Fruit fly (Drosophila melanogaster) whole organism, pupa: ENCODE results near the gene CG7320.
A peak's percentile ranks its signal among the peaks of the same experiment; 100 is the strongest.

Experiments used
- CG10348 ChIP-seq: fragments of 200-800 bp; sonication (Bioruptor generic); IDR thresholded peaks from 2 replicates; pipeline ENCODE4 v1.3.6; 2022; ENCODE audit warnings: missing biosample characterization, missing genetic modification characterization
- CG12605 ChIP-seq: fragments of 200-800 bp; sonication (Bioruptor generic); IDR thresholded peaks from 2 replicates; pipeline ENCODE4 v1.3.6; 2022; ENCODE audit warnings: missing biosample characterization, missing genetic modification characterization
- CG13204 ChIP-seq: fragments of 200-800 bp; sonication (Bioruptor generic); optimal IDR thresholded peaks from 2 replicates; lab custom pipeline; 2018; ENCODE audit warnings: missing biosample characterization, mild to moderate bottlenecking, missing genetic modification characterization, moderate library complexity
- CG14655 ChIP-seq: fragments of 200-800 bp; sonication (Bioruptor generic); optimal IDR thresholded peaks from 3 replicates; lab custom pipeline; 2017; ENCODE audit warnings: mild to moderate bottlenecking, missing biosample characterization, missing genetic modification reagents, missing genetic modification characterization
- CG15710 ChIP-seq: fragments of 200-800 bp; sonication (Bioruptor generic); optimal IDR thresholded peaks from 2 replicates; lab custom pipeline; 2018; ENCODE audit warnings: missing biosample characterization, mild to moderate bottlenecking, missing genetic modification characterization, moderate library complexity
- CG17806 ChIP-seq: fragments of 200-800 bp; sonication (Bioruptor generic); optimal IDR thresholded peaks from 2 replicates; lab custom pipeline; 2018; ENCODE audit warnings: missing biosample characterization, mild to moderate bottlenecking, missing genetic modification characterization, moderate library complexity
- CG32121 ChIP-seq: fragments of 200-800 bp; sonication (Bioruptor generic); IDR thresholded peaks from 2 replicates; pipeline ENCODE4 v1.3.6; 2022; ENCODE audit warnings: missing biosample characterization, missing genetic modification characterization
- CG34367 ChIP-seq: fragments of 200-800 bp; sonication (Bioruptor generic); optimal IDR thresholded peaks from 2 replicates; lab custom pipeline; 2018; ENCODE audit warnings: missing biosample characterization, mild to moderate bottlenecking, missing genetic modification characterization
- CG4496 ChIP-seq: fragments of 200-800 bp; sonication (Bioruptor generic); IDR thresholded peaks from 3 replicates; pipeline ENCODE4 v1.3.6; 2022; ENCODE audit warnings: missing biosample characterization, missing genetic modification characterization
- CG8159 ChIP-seq: fragments of 200-800 bp; sonication (Bioruptor generic); optimal IDR thresholded peaks from 3 replicates; lab custom pipeline; 2018; ENCODE audit warnings: missing biosample characterization, mild to moderate bottlenecking, missing genetic modification characterization, moderate library complexity
- CG8301 ChIP-seq: fragments of 200-800 bp; sonication (Bioruptor generic); optimal IDR thresholded peaks from 2 replicates; lab custom pipeline; 2018; ENCODE audit warnings: missing biosample characterization, mild to moderate bottlenecking, missing genetic modification characterization
- CG9948 ChIP-seq: fragments of 200-800 bp; sonication (Bioruptor generic); optimal IDR thresholded peaks from 2 replicates; lab custom pipeline; 2018; ENCODE audit warnings: missing biosample characterization, mild to moderate bottlenecking, missing genetic modification characterization, moderate library complexity
- D1 ChIP-seq: fragments of 200-800 bp; sonication (Bioruptor generic); optimal IDR thresholded peaks from 2 replicates; lab custom pipeline; 2018; ENCODE audit warnings: missing biosample characterization, mild to moderate bottlenecking, missing genetic modification characterization, moderate library complexity
- EcR ChIP-seq: fragments of 200-800 bp; sonication (Bioruptor generic); optimal IDR thresholded peaks from 3 replicates; lab custom pipeline; 2019; ENCODE audit warnings: missing biosample characterization, missing genetic modification characterization, mild to moderate bottlenecking, moderate library complexity, missing genetic modification reagents
- Ets98B ChIP-seq: fragments of 200-800 bp; sonication (Bioruptor generic); IDR thresholded peaks from 2 replicates; pipeline ENCODE4 v1.3.6; 2022; ENCODE audit warnings: missing biosample characterization, missing genetic modification characterization
- Pif1A ChIP-seq: fragments of 200-800 bp; sonication (Bioruptor generic); optimal IDR thresholded peaks from 3 replicates; lab custom pipeline; 2016; ENCODE audit warnings: missing biosample characterization, missing genetic modification characterization
- Pif1B ChIP-seq: fragments of 200-800 bp; sonication (Bioruptor generic); optimal IDR thresholded peaks from 3 replicates; lab custom pipeline; 2016; ENCODE audit warnings: missing biosample characterization, missing genetic modification characterization
- Snoo ChIP-seq: fragments of 200-800 bp; sonication (Bioruptor generic); optimal IDR thresholded peaks from 3 replicates; lab custom pipeline; 2017; ENCODE audit warnings: missing biosample characterization, mild to moderate bottlenecking, missing genetic modification characterization, inconsistent platforms
- fd96Ca ChIP-seq: fragments of 200-800 bp; sonication (Bioruptor generic); IDR thresholded peaks from 3 replicates; pipeline ENCODE4 v1.3.6; 2022; ENCODE audit warnings: missing biosample characterization, missing genetic modification characterization
- gl ChIP-seq: fragments of 200-800 bp; sonication (Bioruptor generic); optimal IDR thresholded peaks from 2 replicates; lab custom pipeline; 2018; ENCODE audit warnings: missing biosample characterization, mild to moderate bottlenecking, missing genetic modification characterization
- rn ChIP-seq: fragments of 200-800 bp; sonication (Bioruptor generic); IDR thresholded peaks from 2 replicates; pipeline ENCODE4 v1.3.6; 2022; ENCODE audit warnings: missing biosample characterization, missing genetic modification characterization

CG7320 gene

dm6 chr3L:18201194-18201593, at the start of gene CG7320:
Gene CG7320, plus strand, starts transcription at chr3L:18201494.
- TF ChIP-seq CG17806 (tag; lab: Kevin White, UChicago) (no peak), gl (tag; lab: Kevin White, UChicago) (no peak), fd96Ca (GFP tag; lab: Robert Waterston, UW) (no peak), CG32121 (GFP tag; lab: Robert Waterston, UW) (no peak), CG14655 (GFP tag; lab: Kevin White, UChicago) (no peak), Pif1A (GFP tag; lab: Kevin White, UChicago) (no peak), CG4496 (GFP tag; lab: Robert Waterston, UW) (no peak), CG34367 (tag; lab: Kevin White, UChicago) (no peak), CG8159 (tag; lab: Kevin White, UChicago) (no peak), CG13204 (GFP tag; lab: Kevin White, UChicago) (no peak), CG15710 (tag; lab: Kevin White, UChicago) (no peak), CG9948 (tag; lab: Kevin White, UChicago) (no peak), CG10348 (GFP tag; lab: Robert Waterston, UW) (no peak), CG8301 (no peak)
- TF ChIP-seq, all 21 proteins: peak for 0

DNA sequence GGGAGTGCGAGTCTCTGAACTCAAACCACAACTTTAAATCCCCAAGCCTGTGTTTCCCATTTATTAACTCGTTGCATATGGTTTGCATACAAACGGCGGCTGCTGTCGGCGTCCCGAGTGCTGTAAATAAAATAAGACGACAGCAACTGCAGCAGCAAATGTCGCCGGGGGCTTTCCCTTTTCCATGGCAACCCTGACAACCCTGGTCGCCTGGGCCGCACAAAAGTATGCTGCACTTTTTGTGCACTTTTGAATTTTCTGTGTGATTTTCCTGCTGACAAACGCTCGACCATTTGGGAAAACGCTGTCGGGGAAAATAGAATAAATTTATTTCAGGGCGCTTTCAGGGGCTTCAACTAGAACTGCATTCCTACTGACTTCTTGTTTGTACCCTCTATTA, 47.2 kb upstream of the CG7320 start:
- TF ChIP-seq Snoo (tag; lab: Kevin White, UChicago) (no peak), fd96Ca (GFP tag; lab: Robert Waterston, UW) (0 out of 3 replicates have a peak, but pooled peaks have one; percentile 35), CG34367 (tag; lab: Kevin White, UChicago) (no peak), CG8159 (tag; lab: Kevin White, UChicago) (no peak), EcR (GFP tag; lab: Kevin White, UChicago) (no peak), CG14655 (GFP tag; lab: Kevin White, UChicago) (no peak), rn (no peak), CG9948 (tag; lab: Kevin White, UChicago) (no peak), Ets98B (GFP tag; lab: Robert Waterston, UW) (0 out of 2 replicates have a peak, but pooled peaks have one; percentile 28), CG15710 (tag; lab: Kevin White, UChicago) (no peak), CG32121 (GFP tag; lab: Robert Waterston, UW) (no peak), CG4496 (GFP tag; lab: Robert Waterston, UW) (peak; percentile 73), CG10348 (GFP tag; lab: Robert Waterston, UW) (no peak), D1 (tag; lab: Kevin White, UChicago) (no peak), gl (tag; lab: Kevin White, UChicago) (no peak), CG12605 (GFP tag; lab: Robert Waterston, UW) (no peak), Pif1B (GFP tag; lab: Kevin White, UChicago) (no peak), CG17806 (tag; lab: Kevin White, UChicago) (no peak), CG8301 (no peak)

DNA sequence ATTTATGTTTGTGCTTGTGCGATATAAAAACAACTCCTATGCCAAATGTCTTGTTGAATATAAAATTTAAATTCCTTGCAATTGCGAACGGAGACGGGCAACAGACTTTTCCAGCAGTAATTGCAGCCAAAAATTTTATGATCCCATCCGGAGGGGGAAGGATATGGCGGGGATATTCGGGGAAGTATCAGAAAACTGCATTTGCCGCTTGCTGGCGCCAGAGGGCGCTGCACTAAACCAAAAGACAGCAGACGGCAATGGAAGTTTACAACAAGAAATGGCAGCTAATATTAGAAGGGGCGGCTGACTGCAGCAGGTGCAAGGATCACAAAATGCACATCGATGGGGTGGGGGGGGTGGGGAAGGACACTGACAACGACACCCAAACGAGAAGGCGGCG, 40.1 kb upstream of the CG7320 start:
- TF ChIP-seq CG10348 (GFP tag; lab: Robert Waterston, UW) = no peak
- no peak for TF ChIP-seq Snoo (tag; lab: Kevin White, UChicago)
- no peak for TF ChIP-seq CG9948 (tag; lab: Kevin White, UChicago)
- no peak for TF ChIP-seq CG15710 (tag; lab: Kevin White, UChicago)
- TF ChIP-seq CG17806 (tag; lab: Kevin White, UChicago) = no peak
- TF ChIP-seq CG13204 (GFP tag; lab: Kevin White, UChicago) = no peak
- no peak for TF ChIP-seq CG34367 (tag; lab: Kevin White, UChicago)
- no peak for TF ChIP-seq CG32121 (GFP tag; lab: Robert Waterston, UW)
- TF ChIP-seq rn = no peak
- no peak for TF ChIP-seq Pif1A (GFP tag; lab: Kevin White, UChicago)
- TF ChIP-seq Pif1B (GFP tag; lab: Kevin White, UChicago) = no peak
- TF ChIP-seq D1 (tag; lab: Kevin White, UChicago) = no peak
- TF ChIP-seq CG8301 = no peak
- TF ChIP-seq fd96Ca (GFP tag; lab: Robert Waterston, UW) = no peak
- TF ChIP-seq, all 21 proteins: peak for 0

DNA sequence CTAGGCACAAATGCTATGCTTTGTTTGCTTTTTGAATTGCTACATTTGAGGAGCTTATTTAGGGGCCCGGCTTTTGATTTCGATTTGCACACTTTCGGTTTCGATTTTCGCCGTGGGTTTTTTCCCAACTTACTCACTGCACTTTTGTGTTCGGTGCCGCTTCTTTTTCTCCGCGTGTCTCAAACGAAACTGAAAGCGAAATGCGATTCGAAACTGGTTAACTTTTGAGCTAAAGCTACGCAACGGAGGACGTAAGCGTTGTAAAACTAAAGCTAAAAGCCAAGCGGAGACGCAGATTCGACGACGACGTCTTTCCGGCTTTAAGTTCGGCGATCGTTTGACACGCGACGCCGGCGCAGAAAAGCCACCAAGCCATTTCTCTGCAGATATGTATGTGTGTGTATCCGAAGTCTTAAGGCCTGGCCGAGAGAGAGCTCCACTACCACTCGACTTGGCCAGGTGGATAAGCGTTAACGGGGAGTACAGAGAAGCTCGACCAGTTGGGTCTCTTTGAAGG, 39.1 kb upstream of the CG7320 start, which contains the start of gene CG13699:
Gene CG13699, minus strand, starts transcription at position 349 of the 517 bp plus-strand sequence.
- no peak for TF ChIP-seq Snoo (tag; lab: Kevin White, UChicago)
- no peak for TF ChIP-seq Ets98B (GFP tag; lab: Robert Waterston, UW)
- no peak for TF ChIP-seq rn
- TF ChIP-seq fd96Ca (GFP tag; lab: Robert Waterston, UW) = no peak
- no peak for TF ChIP-seq CG15710 (tag; lab: Kevin White, UChicago)
- no peak for TF ChIP-seq CG9948 (tag; lab: Kevin White, UChicago)
- no peak for TF ChIP-seq CG8159 (tag; lab: Kevin White, UChicago)
- TF ChIP-seq CG34367 (tag; lab: Kevin White, UChicago) = no peak
- no peak for TF ChIP-seq CG10348 (GFP tag; lab: Robert Waterston, UW)
- TF ChIP-seq EcR (GFP tag; lab: Kevin White, UChicago) = peak; percentile 17
- TF ChIP-seq D1 (tag; lab: Kevin White, UChicago) = no peak
- 0 out of 3 replicates have a peak, but pooled peaks have one; percentile 20 for TF ChIP-seq CG4496 (GFP tag; lab: Robert Waterston, UW)
- TF ChIP-seq gl (tag; lab: Kevin White, UChicago) = no peak
- 0 out of 2 replicates have a peak, but pooled peaks have one; percentile 17 for TF ChIP-seq CG12605 (GFP tag; lab: Robert Waterston, UW)
- no peak for TF ChIP-seq CG8301
- TF ChIP-seq CG17806 (tag; lab: Kevin White, UChicago) = no peak
- TF ChIP-seq Pif1A (GFP tag; lab: Kevin White, UChicago) = no peak
- no peak for TF ChIP-seq CG13204 (GFP tag; lab: Kevin White, UChicago)
- no peak for TF ChIP-seq CG14655 (GFP tag; lab: Kevin White, UChicago)
- TF ChIP-seq CG32121 (GFP tag; lab: Robert Waterston, UW) = no peak
- no peak for TF ChIP-seq Pif1B (GFP tag; lab: Kevin White, UChicago)

dm6 chr3L:18163127-18163526, 38.2 kb upstream of the CG7320 start:
- TF ChIP-seq EcR (GFP tag; lab: Kevin White, UChicago) (no peak), CG15710 (tag; lab: Kevin White, UChicago) (no peak), CG34367 (tag; lab: Kevin White, UChicago) (no peak), CG8159 (tag; lab: Kevin White, UChicago) (no peak)
- TF ChIP-seq, all 21 proteins: peak for 0
